Fruit fly (Drosophila melanogaster): ENCODE measurements around the gene msb1l.

msb1l gene

DNA sequence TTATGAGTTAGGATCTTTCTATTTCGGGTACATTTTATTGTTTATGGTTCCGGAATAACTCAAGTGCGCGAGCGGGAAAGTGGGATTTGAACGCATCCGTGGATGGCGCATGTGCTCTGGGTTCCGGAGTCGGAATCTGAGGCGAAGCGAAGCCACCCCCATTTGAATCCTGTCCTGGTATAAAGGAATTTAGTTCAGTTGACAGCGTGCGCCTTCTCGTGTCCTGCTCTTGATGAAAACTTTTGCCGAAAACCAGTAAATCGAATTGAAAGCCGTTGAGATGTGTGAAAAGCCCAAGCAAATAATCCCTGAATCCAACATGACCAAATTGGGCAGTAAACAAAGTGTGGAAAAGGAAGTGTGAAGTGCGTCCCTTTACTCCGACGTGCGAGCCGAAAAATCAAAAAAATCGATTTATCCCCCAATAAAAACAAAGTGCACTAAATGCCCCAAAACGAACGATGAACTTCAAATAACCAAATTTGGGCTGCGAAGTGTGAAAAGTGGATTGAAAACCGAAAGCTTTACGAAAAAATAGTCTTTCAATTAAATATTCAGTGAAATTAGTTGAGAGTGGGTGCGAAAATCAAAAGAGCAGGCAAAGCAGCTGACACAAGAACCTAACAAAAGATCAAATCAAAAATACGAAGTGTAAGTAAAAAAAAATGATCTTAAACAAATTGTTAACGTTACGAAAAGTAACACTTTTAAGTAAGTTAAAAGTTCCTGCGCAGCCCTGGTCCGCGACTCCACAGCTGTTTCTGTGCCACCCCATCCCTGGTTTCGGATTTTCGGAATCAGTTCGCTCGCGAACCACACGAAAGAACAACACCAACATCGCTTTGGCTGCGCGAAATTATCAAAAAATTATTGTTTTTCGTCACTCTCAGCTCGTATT lies 9.2 kb downstream of the msb1l start, which contains the start of gene Lar (continued):
- TF ChIP-seq Gug (GFP tag; IDR thresholded peaks at IDR 0.05) (peak; percentile 26; the same call in 1 of the 2 replicates), CG6854 (GFP tag; optimal IDR thresholded peaks at IDR 0.05) (no peak), CG9139 (GFP tag; optimal IDR thresholded peaks at IDR 0.05) (no peak), dsx (GFP tag; optimal IDR thresholded peaks at IDR 0.05; ENCODE audit: poor library complexity, severe bottlenecking) (no peak), CG11762 (GFP tag; optimal IDR thresholded peaks at IDR 0.05; ENCODE audit: insufficient read depth) (peak; percentile 5), Hr4 (GFP tag; optimal IDR thresholded peaks at IDR 0.05) (peak; percentile 59), CG8119 (GFP tag; IDR thresholded peaks at IDR 0.05) (peak; percentile 33; the same call in 1 of the 3 replicates)

DNA sequence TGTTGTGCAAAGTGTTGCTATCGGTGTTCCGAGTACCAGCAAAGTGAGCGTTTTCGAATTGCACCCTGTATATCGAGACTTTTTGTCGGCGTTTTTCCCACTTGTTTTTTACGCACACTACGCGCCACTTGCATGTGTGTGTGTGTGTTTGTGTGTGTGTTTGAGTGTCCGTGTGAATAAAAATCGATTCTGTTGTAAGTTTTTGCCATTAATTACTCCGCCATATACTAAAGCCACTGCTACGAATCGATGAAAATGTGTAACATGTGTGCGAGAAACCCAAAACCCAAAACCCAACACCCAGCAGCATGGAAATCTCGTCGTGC lies 9.8 kb downstream of the msb1l start:
- TF ChIP-seq CG32006 (GFP tag; optimal IDR thresholded peaks at IDR 0.05) (peak; percentile 29), cyc (GFP tag; optimal IDR thresholded peaks at IDR 0.05) (no peak)

DNA sequence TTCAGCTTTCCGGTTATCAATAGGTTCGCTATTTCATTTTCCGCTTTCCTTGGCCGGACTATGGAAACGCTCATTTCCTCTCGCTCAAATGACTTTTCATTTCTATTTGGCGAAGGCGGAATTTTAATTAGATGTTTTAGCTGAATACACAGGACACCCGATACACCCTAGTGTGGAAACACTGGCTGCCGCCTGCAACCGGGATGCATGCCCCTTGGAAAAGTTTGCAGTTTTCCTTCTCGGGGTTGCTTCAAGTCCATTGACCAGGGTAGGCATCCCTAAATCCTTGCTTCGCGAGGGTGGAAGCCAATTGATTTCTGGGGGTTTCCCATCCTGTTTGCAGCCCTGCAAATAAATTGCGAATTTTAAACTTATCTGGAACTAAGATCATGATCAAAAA lies 11.4 kb downstream of the msb1l start:
- TF ChIP-seq svp (GFP tag) (no peak), OdsH (GFP tag; optimal IDR thresholded peaks at IDR 0.05) (no peak), spab (GFP tag; optimal IDR thresholded peaks at IDR 0.05) (no peak), CG8632 (GFP tag; optimal IDR thresholded peaks at IDR 0.05) (no peak), CG7368 (GFP tag; optimal IDR thresholded peaks at IDR 0.05) (no peak), achi (GFP tag; optimal IDR thresholded peaks at IDR 0.05) (no peak), CG10669 (GFP tag; optimal IDR thresholded peaks at IDR 0.05) (no peak), acj6 (GFP tag; optimal IDR thresholded peaks at IDR 0.05) (no peak), CG8319 (GFP tag; optimal IDR thresholded peaks at IDR 0.05) (no peak), net (GFP tag; optimal IDR thresholded peaks at IDR 0.05) (no peak), Met (GFP tag; optimal IDR thresholded peaks at IDR 0.05) (no peak), CG34406 (GFP tag; optimal IDR thresholded peaks at IDR 0.05) (no peak), CG16779 (tag; optimal IDR thresholded peaks at IDR 0.05) (no peak), CG10631 (GFP tag; optimal IDR thresholded peaks at IDR 0.05) (no peak), CG6808 (GFP tag; optimal IDR thresholded peaks at IDR 0.05) (no peak), vri (GFP tag; optimal IDR thresholded peaks at IDR 0.05) (no peak), Hr39 (GFP tag; optimal IDR thresholded peaks at IDR 0.05) (no peak)

DNA sequence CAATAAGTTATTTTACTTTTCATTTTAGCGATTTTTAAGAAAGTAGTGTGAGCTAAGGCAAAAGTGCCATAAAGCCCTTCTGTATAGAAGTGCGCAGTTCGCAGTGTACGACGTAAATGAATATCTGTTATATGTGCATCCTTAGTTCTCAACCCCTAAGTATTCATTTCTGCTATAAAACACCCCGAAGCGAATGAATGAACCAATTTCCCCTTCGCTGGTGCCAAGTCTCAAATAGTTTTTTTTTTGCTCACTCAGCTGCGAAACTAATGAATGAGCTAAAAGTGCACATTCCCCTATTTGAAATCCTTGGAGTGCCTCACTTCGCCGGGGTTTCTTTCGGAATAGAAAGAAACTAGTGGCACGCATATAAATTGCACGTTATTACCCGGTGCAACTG lies 13.1 kb downstream of the msb1l start:
- no peak for TF ChIP-seq Eip75B (GFP tag; optimal IDR thresholded peaks at IDR 0.05)
- no peak for TF ChIP-seq Ets96B (tag; optimal IDR thresholded peaks at IDR 0.05)
- TF ChIP-seq Blimp-1 (GFP tag; optimal IDR thresholded peaks at IDR 0.05) = no peak
- no peak for TF ChIP-seq fd59A (GFP tag; optimal IDR thresholded peaks at IDR 0.05)
- TF ChIP-seq CG34406 (GFP tag; optimal IDR thresholded peaks at IDR 0.05) = no peak
- no peak for TF ChIP-seq dac (GFP tag; optimal IDR thresholded peaks at IDR 0.05)
- TF ChIP-seq spab (GFP tag; optimal IDR thresholded peaks at IDR 0.05) = no peak
- no peak for TF ChIP-seq CG31627 (GFP tag; optimal IDR thresholded peaks at IDR 0.05)
- TF ChIP-seq CG3919 (GFP tag; optimal IDR thresholded peaks at IDR 0.05) = no peak

DNA sequence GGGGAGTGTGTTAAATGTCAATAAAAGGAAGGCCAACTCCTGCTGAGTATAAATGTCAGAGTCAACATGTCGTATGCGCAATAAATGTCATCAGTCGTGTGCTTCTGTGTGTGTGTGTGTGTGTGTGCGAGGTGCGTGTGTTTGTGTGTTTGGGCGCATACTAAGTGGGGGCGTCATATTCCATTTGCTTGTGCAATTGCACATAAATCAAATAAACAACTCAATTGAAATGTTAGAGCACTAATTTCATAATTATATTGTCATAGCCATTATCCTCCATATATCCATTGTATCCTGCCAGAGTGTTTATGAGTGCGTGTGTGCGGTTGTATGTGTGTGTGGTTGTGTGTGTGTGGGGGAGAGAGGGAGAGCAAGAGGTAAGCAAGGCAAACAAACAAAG lies 16.6 kb downstream of the msb1l start:
- TF ChIP-seq CG10631 (GFP tag; optimal IDR thresholded peaks at IDR 0.05) (no peak), net (GFP tag; optimal IDR thresholded peaks at IDR 0.05) (no peak), eg (GFP tag; IDR thresholded peaks at IDR 0.05) (no peak), dsx (GFP tag; optimal IDR thresholded peaks at IDR 0.05; ENCODE audit: poor library complexity, severe bottlenecking) (no peak), CG1621 (tag; optimal IDR thresholded peaks at IDR 0.05) (no peak), Smox (GFP tag; optimal IDR thresholded peaks at IDR 0.05) (no peak), CG32006 (GFP tag; optimal IDR thresholded peaks at IDR 0.05) (no peak), fkh (GFP tag; optimal IDR thresholded peaks at IDR 0.05) (no peak), CG8319 (GFP tag; optimal IDR thresholded peaks at IDR 0.05) (no peak), Blimp-1 (GFP tag; optimal IDR thresholded peaks at IDR 0.05) (no peak), CG11294 (GFP tag; IDR thresholded peaks at IDR 0.05) (no peak), CG11902 (GFP tag; optimal IDR thresholded peaks at IDR 0.05) (no peak), Sox14 (GFP tag; optimal IDR thresholded peaks at IDR 0.05) (no peak), Ets21C (GFP tag; optimal IDR thresholded peaks at IDR 0.05) (no peak), CG10669 (GFP tag; optimal IDR thresholded peaks at IDR 0.05) (no peak)

Data from whole organism, prepupa.